Worm (Caenorhabditis elegans) whole organism, L2 larva: ENCODE results near the gene Y54G2A.76.

Experiments
- C34F6.9 ChIP-seq: fragments of 150-350 bp; optimal IDR thresholded peaks from 2 replicates; lab custom pipeline; 2014; ENCODE audit warnings: missing biosample characterization, missing genetic modification characterization
- F13H6.1 ChIP-seq: sonication (generic microtip); optimal IDR thresholded peaks from 2 replicates; lab custom pipeline; 2016; ENCODE audit warnings: missing genetic modification characterization, missing compliant biosample characterization
- R02D3.7 ChIP-seq: fragments of 150-350 bp; optimal IDR thresholded peaks from 2 replicates; lab custom pipeline; 2014; ENCODE audit warnings: missing biosample characterization, missing genetic modification characterization
- Y55F3AM.14 ChIP-seq: fragments of 200-800 bp; sonication (Bioruptor generic); optimal IDR thresholded peaks from 2 replicates; lab custom pipeline; 2018; ENCODE audit warnings: mild to moderate bottlenecking, missing genetic modification characterization, missing compliant biosample characterization
- ZK546.5 ChIP-seq: sonication (generic microtip); optimal IDR thresholded peaks from 2 replicates; lab custom pipeline; 2017; ENCODE audit warnings: missing biosample characterization, missing genetic modification characterization
- aly-2 ChIP-seq: fragments of 150-350 bp; optimal IDR thresholded peaks from 2 replicates; lab custom pipeline; 2014; ENCODE audit warnings: missing biosample characterization, missing genetic modification characterization
- blmp-1 ChIP-seq: sonication (generic microtip); optimal IDR thresholded peaks from 2 replicates; lab custom pipeline; 2017; ENCODE audit warnings: missing genetic modification characterization, mild to moderate bottlenecking, missing compliant biosample characterization, antibody characterized with exemption, moderate library complexity; ENCODE audit not compliant: insufficient read depth
- ceh-16 ChIP-seq: fragments of 150-350 bp; optimal IDR thresholded peaks from 2 replicates; lab custom pipeline; 2014; ENCODE audit warnings: missing biosample characterization, missing genetic modification characterization
- crh-2 ChIP-seq: sonication (generic microtip); optimal IDR thresholded peaks from 2 replicates; lab custom pipeline; 2017; ENCODE audit warnings: missing biosample characterization, missing genetic modification characterization
- dmd-4 ChIP-seq: sonication (generic microtip); optimal IDR thresholded peaks from 2 replicates; lab custom pipeline; 2017; ENCODE audit warnings: missing biosample characterization, missing genetic modification characterization
- elt-3 ChIP-seq: sonication (generic microtip); optimal IDR thresholded peaks from 2 replicates; lab custom pipeline; 2017; ENCODE audit warnings: missing biosample characterization, missing genetic modification characterization
- fos-1 ChIP-seq: fragments of 150-350 bp; optimal IDR thresholded peaks from 2 replicates; lab custom pipeline; 2014; ENCODE audit warnings: missing biosample characterization, missing genetic modification characterization
- gmeb-1 ChIP-seq: fragments of 150-350 bp; optimal IDR thresholded peaks from 2 replicates; lab custom pipeline; 2014; ENCODE audit warnings: missing biosample characterization, missing genetic modification characterization
- lin-11 ChIP-seq: fragments of 150-350 bp; sonication (generic microtip); optimal IDR thresholded peaks from 2 replicates; lab custom pipeline; 2014; ENCODE audit warnings: missing biosample characterization, missing genetic modification characterization, inconsistent platforms, mixed read lengths
- lin-13 ChIP-seq: fragments of 150-350 bp; optimal IDR thresholded peaks from 2 replicates; lab custom pipeline; 2014; ENCODE audit warnings: missing biosample characterization, missing genetic modification reagents, missing genetic modification characterization
- lin-39 ChIP-seq: fragments of 150-350 bp; optimal IDR thresholded peaks from 2 replicates; lab custom pipeline; 2014; ENCODE audit warnings: missing biosample characterization, missing genetic modification reagents, missing genetic modification characterization
- lsy-2 ChIP-seq, 2 experiments: fragments of 150-350 bp in 1 of 2; sonication (generic microtip) in 1 of 2; optimal IDR thresholded peaks; 2 replicates each; lab custom pipeline; 2014 to 2017; ENCODE audit warnings: missing biosample characterization in 2 of 2, missing genetic modification characterization in 2 of 2
- mab-5 ChIP-seq: fragments of 150-350 bp; optimal IDR thresholded peaks from 2 replicates; lab custom pipeline; 2014; ENCODE audit warnings: missing biosample characterization, missing genetic modification characterization
- mbf-1 ChIP-seq: sonication (generic microtip); optimal IDR thresholded peaks from 2 replicates; lab custom pipeline; 2017; ENCODE audit warnings: missing biosample characterization, missing genetic modification characterization
- mdl-1 ChIP-seq, 2 experiments: fragments of 150-350 bp in 1 of 2; sonication (generic microtip) in 1 of 2; optimal IDR thresholded peaks; 2 replicates each; lab custom pipeline; 2017; ENCODE audit warnings: missing biosample characterization in 2 of 2, missing genetic modification characterization in 2 of 2
- nhr-10 ChIP-seq: sonication (generic microtip); optimal IDR thresholded peaks from 2 replicates; lab custom pipeline; 2017; ENCODE audit warnings: missing biosample characterization, missing genetic modification characterization
- nhr-12 ChIP-seq: fragments of 150-350 bp; optimal IDR thresholded peaks from 2 replicates; lab custom pipeline; 2014; ENCODE audit warnings: missing biosample characterization, missing genetic modification characterization
- nhr-129 ChIP-seq: fragments of 150-350 bp; optimal IDR thresholded peaks from 2 replicates; lab custom pipeline; 2014; ENCODE audit warnings: missing biosample characterization, missing genetic modification characterization
- nhr-237 ChIP-seq: fragments of 150-350 bp; optimal IDR thresholded peaks from 2 replicates; lab custom pipeline; 2014; ENCODE audit warnings: missing biosample characterization, missing genetic modification characterization
- nhr-6 ChIP-seq: fragments of 150-350 bp; optimal IDR thresholded peaks from 2 replicates; lab custom pipeline; 2014; ENCODE audit warnings: missing biosample characterization, missing genetic modification characterization
- nhr-77 ChIP-seq: fragments of 150-350 bp; optimal IDR thresholded peaks from 2 replicates; lab custom pipeline; 2014; ENCODE audit warnings: missing biosample characterization, missing genetic modification characterization
- peb-1 ChIP-seq: fragments of 150-350 bp; optimal IDR thresholded peaks from 2 replicates; lab custom pipeline; 2014; ENCODE audit warnings: missing biosample characterization, missing genetic modification characterization
- sem-4 ChIP-seq: fragments of 150-350 bp; optimal IDR thresholded peaks from 2 replicates; lab custom pipeline; 2014; ENCODE audit warnings: missing biosample characterization, missing genetic modification reagents, missing genetic modification characterization
- skn-1 ChIP-seq: sonication (generic microtip); optimal IDR thresholded peaks from 2 replicates; lab custom pipeline; 2017; ENCODE audit warnings: missing biosample characterization, missing genetic modification characterization
- sma-3 ChIP-seq: sonication (generic microtip); optimal IDR thresholded peaks from 2 replicates; lab custom pipeline; 2016; ENCODE audit warnings: missing genetic modification reagents, missing genetic modification characterization, missing compliant biosample characterization
- sma-9 ChIP-seq, 2 experiments: fragments of 150-350 bp in 1 of 2; sonication (generic microtip) in 1 of 2; optimal IDR thresholded peaks; 2 replicates each; lab custom pipeline; 2014 to 2016; ENCODE audit warnings: missing genetic modification characterization in 2 of 2, mild to moderate bottlenecking in 1 of 2, missing biosample characterization in 1 of 2, missing compliant biosample characterization in 1 of 2, missing genetic modification reagents in 1 of 2, moderate library complexity in 1 of 2
- unc-39 ChIP-seq: fragments of 150-350 bp; optimal IDR thresholded peaks from 2 replicates; lab custom pipeline; 2014; ENCODE audit warnings: missing biosample characterization, missing genetic modification characterization
- unc-55 ChIP-seq: fragments of 150-350 bp; sonication (generic microtip); optimal IDR thresholded peaks from 3 replicates; lab custom pipeline; 2014; ENCODE audit warnings: missing biosample characterization, missing genetic modification reagents, missing genetic modification characterization
- zag-1 ChIP-seq: fragments of 150-350 bp; optimal IDR thresholded peaks from 2 replicates; lab custom pipeline; 2014; ENCODE audit warnings: missing biosample characterization, missing genetic modification characterization
- ztf-1 ChIP-seq: fragments of 200-800 bp; sonication (Bioruptor generic); conservative IDR thresholded peaks from 2 replicates; pipeline ENCODE4 v1.3.6; 2022; ENCODE audit warnings: missing genetic modification characterization, missing compliant biosample characterization
- ztf-11 ChIP-seq: sonication (generic microtip); optimal IDR thresholded peaks from 2 replicates; lab custom pipeline; 2017; ENCODE audit warnings: missing biosample characterization, missing genetic modification characterization
- ztf-4 ChIP-seq: fragments of 150-350 bp; optimal IDR thresholded peaks from 2 replicates; lab custom pipeline; 2014; ENCODE audit warnings: missing biosample characterization, missing genetic modification characterization

Gene Y54G2A.76

DNA sequence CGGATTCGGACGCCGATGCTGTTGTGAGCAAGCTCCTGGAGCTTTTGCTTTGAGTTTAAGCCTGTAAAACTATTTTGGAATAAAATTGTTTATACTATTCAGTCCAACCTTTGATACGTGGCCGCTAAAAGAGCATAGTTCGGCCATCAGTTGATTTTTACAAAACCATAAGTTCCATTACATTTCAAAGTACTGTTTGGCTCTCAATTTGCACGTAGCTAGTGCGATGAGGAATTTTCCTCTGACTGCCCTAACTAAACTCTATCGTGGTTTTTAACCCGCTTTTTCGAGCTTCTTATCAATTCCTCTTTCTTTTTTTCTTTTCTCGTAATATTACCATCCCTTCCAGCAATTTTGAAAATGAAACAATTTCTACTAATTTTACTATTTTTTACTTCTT lies 14.2 kb downstream of the Y54G2A.76 start, which contains the start of gene clec-80:
Gene clec-80 (plus strand): TSS at position 301 of the 400 bp plus-strand sequence.
- no peak for TF ChIP-seq Y55F3AM.14 (GFP tag; lab: Kevin White, UChicago)
- no peak for TF ChIP-seq nhr-6
- no peak for TF ChIP-seq ztf-1 (GFP tag; lab: Robert Waterston, UW)
- no peak for TF ChIP-seq elt-3 (tag; lab: Kevin White, UChicago)
- no peak for TF ChIP-seq skn-1 (tag; lab: Kevin White, UChicago)
- no peak for TF ChIP-seq mbf-1 (tag; lab: Kevin White, UChicago)
- no peak for TF ChIP-seq ZK546.5
- TF ChIP-seq blmp-1 = no peak
- no peak for TF ChIP-seq crh-2
- TF ChIP-seq lin-13 (GFP tag; lab: Kevin White, UChicago) = no peak
- TF ChIP-seq gmeb-1 = no peak
- TF ChIP-seq R02D3.7 = no peak
- no peak for TF ChIP-seq dmd-4 (tag; lab: Kevin White, UChicago)
- TF ChIP-seq lin-11 (tag; lab: Kevin White, UChicago) = no peak
- no peak for TF ChIP-seq aly-2 (tag; lab: Kevin White, UChicago)
- no peak for TF ChIP-seq sma-3 (GFP tag; lab: Kevin White, UChicago)
- TF ChIP-seq fos-1 (tag; lab: Kevin White, UChicago) = no peak

DNA sequence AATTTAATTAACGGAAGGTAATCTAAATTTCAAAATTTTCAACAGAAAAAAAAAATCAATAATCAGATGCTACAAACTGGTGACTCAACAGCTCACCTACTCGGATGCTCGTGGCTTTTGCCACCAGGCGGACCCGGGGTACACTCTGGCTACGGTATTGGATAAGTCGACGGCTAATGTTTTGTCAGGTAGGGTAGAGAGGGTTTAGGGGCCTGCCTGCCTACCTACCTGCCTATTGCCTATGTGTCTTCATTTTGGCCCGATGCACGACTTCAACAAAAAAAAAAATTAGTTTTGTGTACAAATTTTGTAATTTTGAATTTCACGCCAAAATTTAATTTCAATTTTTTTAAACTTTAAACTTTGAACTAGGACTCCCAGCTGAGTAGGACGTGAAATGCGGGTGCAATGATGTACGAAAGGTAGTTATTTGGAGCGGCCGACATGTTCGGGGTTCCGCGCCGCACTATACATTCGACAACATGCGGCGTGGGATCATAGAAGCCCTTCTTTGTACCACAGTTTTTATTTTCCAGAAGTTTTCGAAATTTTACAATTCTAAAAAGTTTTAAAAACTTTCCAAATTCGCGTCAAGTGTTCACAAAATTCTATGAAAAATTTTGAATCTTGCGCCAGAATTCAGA lies 16.4 kb downstream of the Y54G2A.76 start:
- no peak for TF ChIP-seq nhr-12 (tag; lab: Kevin White, UChicago)
- TF ChIP-seq nhr-129 (tag; lab: Kevin White, UChicago) = no peak
- no peak for TF ChIP-seq fos-1 (tag; lab: Kevin White, UChicago)
- TF ChIP-seq nhr-10 (tag; lab: Kevin White, UChicago) = no peak
- no peak for TF ChIP-seq F13H6.1 (tag; lab: Kevin White, UChicago)
- no peak for TF ChIP-seq mab-5 (tag; lab: Kevin White, UChicago)
- no peak for TF ChIP-seq C34F6.9 (tag; lab: Kevin White, UChicago)
- TF ChIP-seq skn-1 (tag; lab: Kevin White, UChicago) = no peak

DNA sequence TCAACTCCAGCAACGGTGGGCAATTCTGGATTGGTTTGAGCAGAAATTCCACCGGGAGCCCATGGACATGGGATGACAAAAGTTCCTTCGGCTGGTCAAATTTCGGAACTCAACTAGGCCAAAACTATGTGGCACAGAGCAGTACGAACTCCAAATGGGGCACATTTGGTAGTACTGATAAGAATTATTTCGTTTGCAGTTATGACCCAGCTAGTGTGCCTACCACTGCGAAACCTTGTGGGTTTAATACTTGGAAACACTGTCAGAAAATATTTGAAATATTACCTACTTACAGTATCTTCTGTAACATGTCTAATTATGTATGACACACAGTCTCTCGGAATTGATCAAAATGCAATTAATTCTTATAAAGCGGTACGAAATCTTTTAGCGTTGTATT lies 17.1 kb downstream of the Y54G2A.76 start:
- TF ChIP-seq ztf-4 (tag; lab: Kevin White, UChicago) = no peak

DNA sequence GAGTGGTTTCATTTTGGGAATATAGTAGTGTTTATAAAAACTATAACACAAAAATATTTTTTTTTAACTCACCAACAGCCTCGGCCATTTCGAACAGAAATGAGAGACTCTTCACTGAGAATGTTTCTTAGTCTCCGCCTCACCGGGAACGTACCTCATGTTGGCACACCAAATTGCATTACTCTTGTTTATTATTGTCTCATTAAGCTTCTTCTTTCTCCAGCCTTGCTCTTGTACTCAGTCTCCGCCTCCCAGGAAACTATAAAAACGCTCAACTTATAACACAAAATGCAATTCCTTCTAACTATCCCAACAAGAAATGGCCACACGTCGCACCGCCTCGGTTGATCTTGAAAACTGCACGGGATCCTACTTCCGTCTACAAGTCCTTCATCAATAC lies 23.4 kb downstream of the Y54G2A.76 start, which contains the start of the genes Y54G2A.48 and pudl-1:
Gene Y54G2A.48 (minus strand): TSS at position 101 of the 400 bp plus-strand sequence.
Gene pudl-1 (plus strand): TSS at position 320 of the 400 bp plus-strand sequence.
- TF ChIP-seq nhr-129 (tag; lab: Kevin White, UChicago) (no peak), Y55F3AM.14 (GFP tag; lab: Kevin White, UChicago) (no peak), crh-2 (no peak), F13H6.1 (tag; lab: Kevin White, UChicago) (no peak), sma-9 (GFP tag; optimal IDR thresholded peaks at IDR 0.05; lab: Kevin White, UChicago) (no peak), sma-9 (tag; optimal IDR thresholded peaks at IDR 0.05; lab: Kevin White, UChicago) (no peak), lin-11 (tag; lab: Kevin White, UChicago) (no peak), lin-13 (GFP tag; lab: Kevin White, UChicago) (no peak), ceh-16 (tag; lab: Kevin White, UChicago) (no peak), nhr-77 (no peak), nhr-237 (tag; lab: Kevin White, UChicago) (no peak)

DNA sequence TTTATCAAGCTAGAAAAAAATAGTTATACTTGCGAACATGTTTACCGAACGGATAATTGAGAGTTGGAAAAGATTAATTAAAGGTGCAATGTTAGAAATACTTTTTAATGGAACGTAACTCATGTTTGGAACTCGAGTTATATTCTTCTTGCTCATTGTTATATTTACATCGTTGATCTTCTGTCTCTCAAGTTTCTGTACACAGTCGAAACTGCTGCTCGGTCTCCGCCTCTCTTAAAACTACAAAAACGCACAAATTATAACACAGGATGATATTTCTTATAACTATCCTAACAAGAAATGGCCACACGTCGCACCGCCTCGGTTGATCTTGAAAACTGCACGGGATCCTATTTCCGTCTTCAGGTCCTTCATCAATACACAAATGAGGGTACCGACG lies 25.3 kb downstream of the Y54G2A.76 start, which contains the start of gene pudl-2:
Gene pudl-2 (plus strand): TSS at position 301 of the 400 bp plus-strand sequence.
- TF ChIP-seq mab-5 (tag; lab: Kevin White, UChicago) (no peak), lin-11 (tag; lab: Kevin White, UChicago) (no peak), unc-39 (no peak), nhr-77 (no peak), unc-55 (no peak), ztf-11 (tag; lab: Kevin White, UChicago) (no peak), peb-1 (tag; lab: Kevin White, UChicago) (no peak), R02D3.7 (no peak), lin-39 (tag; lab: Kevin White, UChicago) (no peak), crh-2 (no peak), blmp-1 (no peak), sem-4 (no peak), skn-1 (tag; lab: Kevin White, UChicago) (no peak), mdl-1 (tag; optimal IDR thresholded peaks at IDR 0.05; lab: Kevin White, UChicago) (no peak), nhr-10 (tag; lab: Kevin White, UChicago) (no peak), F13H6.1 (tag; lab: Kevin White, UChicago) (no peak), zag-1 (tag; lab: Kevin White, UChicago) (no peak), nhr-237 (tag; lab: Kevin White, UChicago) (no peak), lsy-2 (tag; optimal IDR thresholded peaks at IDR 0.05; lab: Kevin White, UChicago) (no peak), nhr-129 (tag; lab: Kevin White, UChicago) (no peak)
